Fruit fly (Drosophila melanogaster): ENCODE results near the gene LysRS.

Gene LysRS

dm6 chrX:9595312-9595931 lies 13.3 kb downstream of the LysRS start:
- TF ChIP-seq CG11617 (GFP tag; optimal IDR thresholded peaks at IDR 0.05) (peak; percentile 16), ovo (GFP tag; optimal IDR thresholded peaks at IDR 0.05) (no peak), pad (GFP tag; optimal IDR thresholded peaks at IDR 0.05) (peak; percentile 10), Clk (GFP tag; optimal IDR thresholded peaks at IDR 0.05) (no peak), bab1 (GFP tag; optimal IDR thresholded peaks at IDR 0.05) (peak; percentile 43), Crg-1 (GFP tag; optimal IDR thresholded peaks at IDR 0.05) (peak; percentile 10), tj (GFP tag; optimal IDR thresholded peaks at IDR 0.05) (peak; percentile 95)

- peak; percentile 11 for TF ChIP-seq kay (GFP tag; ENCODE audit: borderline replicate concordance)
- no peak for TF ChIP-seq CG12768 (GFP tag; optimal IDR thresholded peaks at IDR 0.05)
- TF ChIP-seq CG33017 (tag; optimal IDR thresholded peaks at IDR 0.05): no peak
- TF ChIP-seq Mnt (GFP tag; optimal IDR thresholded peaks at IDR 0.05): no peak
- no peak for TF ChIP-seq bab1 (GFP tag; optimal IDR thresholded peaks at IDR 0.05)
- peak; percentile 89 for TF ChIP-seq tj (GFP tag; optimal IDR thresholded peaks at IDR 0.05)
Measured at dm6 chrX:9594446-9594845, 14.2 kb downstream of the LysRS start.

dm6 chrX:9590592-9590991 lies 18.1 kb downstream of the LysRS start:
- peak; percentile 11 for TF ChIP-seq kay (GFP tag; ENCODE audit: borderline replicate concordance)
- TF ChIP-seq Mnt (GFP tag; optimal IDR thresholded peaks at IDR 0.05): no peak
- TF ChIP-seq CG7045 (GFP tag; optimal IDR thresholded peaks at IDR 0.05): no peak
- TF ChIP-seq ovo (GFP tag; optimal IDR thresholded peaks at IDR 0.05): no peak
- no peak for TF ChIP-seq Hr96 (GFP tag; optimal IDR thresholded peaks at IDR 0.05)

dm6 chrX:9589928-9590327 lies 18.8 kb downstream of the LysRS start:
- TF ChIP-seq pad (GFP tag; optimal IDR thresholded peaks at IDR 0.05) (peak; percentile 78), Crg-1 (GFP tag; optimal IDR thresholded peaks at IDR 0.05) (peak; percentile 46), kay (GFP tag; ENCODE audit: borderline replicate concordance) (no peak), Clk (GFP tag; optimal IDR thresholded peaks at IDR 0.05) (peak; percentile 40), cnc (optimal IDR thresholded peaks at IDR 0.05) (no peak), CG33017 (tag; optimal IDR thresholded peaks at IDR 0.05) (peak; percentile 85), CG12768 (GFP tag; optimal IDR thresholded peaks at IDR 0.05) (peak; percentile 80), bab1 (GFP tag; optimal IDR thresholded peaks at IDR 0.05) (peak; percentile 95), CG14711 (tag; optimal IDR thresholded peaks at IDR 0.05) (peak; percentile 82), CG7101 (tag; optimal IDR thresholded peaks at IDR 0.05) (peak; percentile 92), CG7045 (GFP tag; optimal IDR thresholded peaks at IDR 0.05) (peak; percentile 81), toe (GFP tag; optimal IDR thresholded peaks at IDR 0.05) (peak; percentile 64), CG5204 (GFP tag; optimal IDR thresholded peaks at IDR 0.05) (peak; percentile 79), Hr96 (GFP tag; optimal IDR thresholded peaks at IDR 0.05) (peak; percentile 70), tj (GFP tag; optimal IDR thresholded peaks at IDR 0.05) (peak; percentile 88), CG1620 (GFP tag; optimal IDR thresholded peaks at IDR 0.05) (peak; percentile 77), cic (GFP tag; optimal IDR thresholded peaks at IDR 0.05) (peak; percentile 57), ovo (GFP tag; optimal IDR thresholded peaks at IDR 0.05) (peak; percentile 68), Mnt (GFP tag; optimal IDR thresholded peaks at IDR 0.05) (peak; percentile 68), CG11617 (GFP tag; optimal IDR thresholded peaks at IDR 0.05) (peak; percentile 93)

- no peak for TF ChIP-seq Hr96 (GFP tag; optimal IDR thresholded peaks at IDR 0.05)
- no peak for TF ChIP-seq CG12768 (GFP tag; optimal IDR thresholded peaks at IDR 0.05)
- no peak for TF ChIP-seq pad (GFP tag; optimal IDR thresholded peaks at IDR 0.05)
- no peak for TF ChIP-seq CG5204 (GFP tag; optimal IDR thresholded peaks at IDR 0.05)
- TF ChIP-seq Crg-1 (GFP tag; optimal IDR thresholded peaks at IDR 0.05): no peak
- no peak for TF ChIP-seq bab1 (GFP tag; optimal IDR thresholded peaks at IDR 0.05)
- no peak for TF ChIP-seq toe (GFP tag; optimal IDR thresholded peaks at IDR 0.05)
- TF ChIP-seq CG11617 (GFP tag; optimal IDR thresholded peaks at IDR 0.05): no peak
- TF ChIP-seq kay (GFP tag; ENCODE audit: borderline replicate concordance): no peak
- no peak for TF ChIP-seq Mnt (GFP tag; optimal IDR thresholded peaks at IDR 0.05)
Measured at dm6 chrX:9587881-9588280, 20.8 kb downstream of the LysRS start.

- no peak for TF ChIP-seq kay (GFP tag; ENCODE audit: borderline replicate concordance)
- TF ChIP-seq CG11617 (GFP tag; optimal IDR thresholded peaks at IDR 0.05): no peak
Measured at dm6 chrX:9586627-9587026, 22.1 kb downstream of the LysRS start.

- TF ChIP-seq tj (GFP tag; optimal IDR thresholded peaks at IDR 0.05) (no peak), Hr96 (GFP tag; optimal IDR thresholded peaks at IDR 0.05) (peak; percentile 34), ovo (GFP tag; optimal IDR thresholded peaks at IDR 0.05) (peak; percentile 16)
Measured at dm6 chrX:9586038-9586437, 22.6 kb downstream of the LysRS start.

Measured in whole organism, adult.